Worm (Caenorhabditis elegans) whole organism, L2 larva: Measurements from ENCODE around the gene C04C3.9.

Experiments
- fos-1 ChIP-seq: fragments of 150-350 bp; optimal IDR thresholded peaks from 2 replicates; lab custom pipeline; 2014; ENCODE audit warnings: missing biosample characterization, missing genetic modification characterization
- lin-13 ChIP-seq: fragments of 150-350 bp; optimal IDR thresholded peaks from 2 replicates; lab custom pipeline; 2014; ENCODE audit warnings: missing biosample characterization, missing genetic modification reagents, missing genetic modification characterization
- mdl-1 ChIP-seq, 2 experiments: fragments of 150-350 bp in 1 of 2; sonication (generic microtip) in 1 of 2; optimal IDR thresholded peaks; 2 replicates each; lab custom pipeline; 2017; ENCODE audit warnings: missing biosample characterization in 2 of 2, missing genetic modification characterization in 2 of 2
- nhr-25 ChIP-seq: fragments of 150-350 bp; sonication (generic microtip); optimal IDR thresholded peaks from 3 replicates; lab custom pipeline; 2014; ENCODE audit warnings: missing biosample characterization, missing genetic modification characterization
- nhr-6 ChIP-seq: fragments of 150-350 bp; optimal IDR thresholded peaks from 2 replicates; lab custom pipeline; 2014; ENCODE audit warnings: missing biosample characterization, missing genetic modification characterization
- unc-62 ChIP-seq: fragments of 150-350 bp; optimal IDR thresholded peaks from 2 replicates; lab custom pipeline; 2014; ENCODE audit warnings: missing biosample characterization, missing genetic modification reagents, missing genetic modification characterization

- TF ChIP-seq mdl-1 (tag; optimal IDR thresholded peaks at IDR 0.05; lab: Kevin White, UChicago) (no peak), unc-62 (no peak), nhr-6 (no peak), fos-1 (tag; lab: Kevin White, UChicago) (peak; percentile 63), nhr-25 (tag; lab: Kevin White, UChicago) (no peak), lin-13 (GFP tag; lab: Kevin White, UChicago) (no peak)
These were observed 27.4 kb downstream of the C04C3.9 start for ce11 chrIV:3400941-3401340.
